Worm (Caenorhabditis elegans) whole organism, L4 larva: Measurements from ENCODE around the gene spp-5.
A peak's percentile ranks its signal among the peaks of the same experiment; 100 is the strongest.

Experiments used
- F10B5.3 ChIP-seq: sonication (generic microtip); optimal IDR thresholded peaks from 2 replicates; lab custom pipeline; 2016; ENCODE audit warnings: mild to moderate bottlenecking, missing genetic modification characterization, missing compliant biosample characterization
- F26F4.8 ChIP-seq: fragments of 200-800 bp; sonication (Bioruptor generic); conservative IDR thresholded peaks from 2 replicates; pipeline ENCODE4 v1.3.6; 2022; ENCODE audit warnings: missing genetic modification characterization, missing compliant biosample characterization
- F49E8.2 ChIP-seq: sonication (generic microtip); optimal IDR thresholded peaks from 2 replicates; lab custom pipeline; 2016; ENCODE audit warnings: missing compliant biosample characterization, mild to moderate bottlenecking, missing genetic modification characterization, borderline replicate concordance
- T20F7.1 ChIP-seq: fragments of 200-800 bp; sonication (Bioruptor generic); optimal IDR thresholded peaks from 2 replicates; lab custom pipeline; 2018; ENCODE audit warnings: mild to moderate bottlenecking, missing genetic modification characterization, missing compliant biosample characterization
- T26A8.4 ChIP-seq: fragments of 200-800 bp; sonication (Bioruptor generic); IDR thresholded peaks from 2 replicates; pipeline ENCODE4 v1.3.6; 2022; ENCODE audit warnings: missing genetic modification characterization, missing compliant biosample characterization
- Y105C5A.15 ChIP-seq: fragments of 200-800 bp; sonication (Bioruptor generic); IDR thresholded peaks from 2 replicates; pipeline ENCODE4 v1.3.6; 2022; ENCODE audit warnings: missing genetic modification characterization, missing compliant biosample characterization
- Y48G9A.11 ChIP-seq: fragments of 200-800 bp; sonication (Bioruptor generic); IDR thresholded peaks from 2 replicates; pipeline ENCODE4 v1.3.6; 2022; ENCODE audit warnings: missing genetic modification reagents, missing genetic modification characterization, missing compliant biosample characterization
- ZK337.2 ChIP-seq: fragments of 200-800 bp; sonication (Bioruptor generic); IDR thresholded peaks from 2 replicates; pipeline ENCODE4 v1.3.6; 2022; ENCODE audit warnings: missing genetic modification reagents, missing genetic modification characterization, missing compliant biosample characterization
- ZK546.5 ChIP-seq, 2 experiments: sonication (generic microtip); optimal IDR thresholded peaks; 2 replicates each; lab custom pipeline; 2017; ENCODE audit warnings: missing biosample characterization in 2 of 2, missing genetic modification characterization in 2 of 2
- aha-1 ChIP-seq: fragments of 150-350 bp; peaks from one replicate; lab custom pipeline; 2014; ENCODE audit warnings: missing biosample characterization, missing genetic modification characterization
- arid-1 ChIP-seq: fragments of 200-800 bp; sonication (Bioruptor generic); conservative IDR thresholded peaks from 2 replicates; pipeline ENCODE4 v1.3.6; 2022; ENCODE audit warnings: missing genetic modification reagents, missing genetic modification characterization, missing compliant biosample characterization
- ceh-82 ChIP-seq: sonication (generic microtip); optimal IDR thresholded peaks from 2 replicates; lab custom pipeline; 2017; ENCODE audit warnings: missing biosample characterization, missing genetic modification characterization
- ces-1 ChIP-seq: fragments of 150-350 bp; sonication (generic microtip); optimal IDR thresholded peaks from 4 replicates; lab custom pipeline; 2014; ENCODE audit warnings: missing biosample characterization, missing genetic modification reagents, missing genetic modification characterization
- ctbp-1 ChIP-seq: fragments of 200-800 bp; sonication (Bioruptor generic); IDR thresholded peaks from 2 replicates; pipeline ENCODE4 v1.3.6; 2022; ENCODE audit warnings: missing genetic modification reagents, missing genetic modification characterization, missing compliant biosample characterization
- daf-16 ChIP-seq, 3 experiments: sonication (generic microtip); optimal IDR thresholded peaks; 2 replicates each; lab custom pipeline; 2016 to 2017; ENCODE audit warnings: missing genetic modification characterization in 3 of 3, missing genetic modification reagents in 3 of 3, mild to moderate bottlenecking in 2 of 3, missing compliant biosample characterization in 2 of 3, missing biosample characterization in 1 of 3, moderate library complexity in 1 of 3
- dmd-6 ChIP-seq: fragments of 200-800 bp; sonication (Bioruptor generic); IDR thresholded peaks from 2 replicates; pipeline ENCODE4 v1.3.6; 2022; ENCODE audit warnings: missing genetic modification reagents, missing genetic modification characterization, missing compliant biosample characterization
- dmd-8 ChIP-seq: fragments of 200-800 bp; sonication (Bioruptor generic); IDR thresholded peaks from 2 replicates; pipeline ENCODE4 v1.3.6; 2022; ENCODE audit warnings: missing genetic modification characterization, missing compliant biosample characterization
- dmd-9 ChIP-seq: fragments of 200-800 bp; sonication (Bioruptor generic); IDR thresholded peaks from 2 replicates; pipeline ENCODE4 v1.3.6; 2022; ENCODE audit warnings: missing genetic modification reagents, missing genetic modification characterization, missing compliant biosample characterization
- dpl-1 ChIP-seq: fragments of 150-350 bp; optimal IDR thresholded peaks from 2 replicates; lab custom pipeline; 2014; ENCODE audit warnings: missing biosample characterization, missing genetic modification reagents, missing genetic modification characterization
- duxl-1 ChIP-seq: sonication (generic microtip); optimal IDR thresholded peaks from 2 replicates; lab custom pipeline; 2016; ENCODE audit warnings: mild to moderate bottlenecking, missing genetic modification characterization, moderate library complexity, missing compliant biosample characterization; ENCODE audit not compliant: poor library complexity
- dve-1 ChIP-seq: sonication (generic microtip); optimal IDR thresholded peaks from 2 replicates; lab custom pipeline; 2017; ENCODE audit warnings: antibody characterized with exemption, mild to moderate bottlenecking, missing genetic modification characterization, missing compliant biosample characterization; ENCODE audit not compliant: insufficient read depth
- egl-43 ChIP-seq: fragments of 200-800 bp; sonication (Bioruptor generic); IDR thresholded peaks from 2 replicates; pipeline ENCODE4 v1.3.6; 2022; ENCODE audit warnings: missing genetic modification reagents, missing genetic modification characterization, missing compliant biosample characterization
- fos-1 ChIP-seq: fragments of 150-350 bp; optimal IDR thresholded peaks from 2 replicates; lab custom pipeline; 2014; ENCODE audit warnings: missing biosample characterization, missing genetic modification characterization
- hif-1 ChIP-seq, 2 experiments: sonication (generic microtip); optimal IDR thresholded peaks; 2 replicates each; lab custom pipeline; 2016 to 2017; ENCODE audit warnings: missing compliant biosample characterization in 2 of 2, missing genetic modification characterization in 2 of 2, missing genetic modification reagents in 2 of 2, missing genotype in 2 of 2, mild to moderate bottlenecking in 1 of 2
- hlh-11 ChIP-seq: fragments of 200-800 bp; sonication (Bioruptor generic); optimal IDR thresholded peaks from 2 replicates; lab custom pipeline; 2018; ENCODE audit warnings: mild to moderate bottlenecking, missing genetic modification characterization, missing compliant biosample characterization
- hlh-30 ChIP-seq: sonication (generic microtip); optimal IDR thresholded peaks from 2 replicates; lab custom pipeline; 2017; ENCODE audit warnings: antibody characterized with exemption, mild to moderate bottlenecking, missing genetic modification characterization, missing compliant biosample characterization; ENCODE audit not compliant: insufficient read depth
- jun-1 ChIP-seq: fragments of 150-350 bp; optimal IDR thresholded peaks from 2 replicates; lab custom pipeline; 2014; ENCODE audit warnings: missing biosample characterization, missing genetic modification reagents, missing genetic modification characterization
- lin-1 ChIP-seq: fragments of 200-800 bp; sonication (Bioruptor generic); IDR thresholded peaks from 2 replicates; pipeline ENCODE4 v1.3.6; 2022; ENCODE audit warnings: missing genetic modification reagents, missing genetic modification characterization, missing compliant biosample characterization
- lin-29 ChIP-seq: fragments of 200-800 bp; sonication (Bioruptor generic); IDR thresholded peaks from 2 replicates; pipeline ENCODE4 v1.3.6; 2022; ENCODE audit warnings: missing genetic modification reagents, missing genetic modification characterization, missing compliant biosample characterization
- lsy-2 ChIP-seq, 2 experiments: fragments of 150-350 bp in 1 of 2; sonication (generic microtip) in 1 of 2; optimal IDR thresholded peaks; 2 replicates each; lab custom pipeline; 2014 to 2017; ENCODE audit warnings: missing biosample characterization in 2 of 2, missing genetic modification characterization in 2 of 2
- madf-9 ChIP-seq: fragments of 200-800 bp; sonication (Bioruptor generic); conservative IDR thresholded peaks from 2 replicates; pipeline ENCODE4 v1.3.6; 2022; ENCODE audit warnings: missing genetic modification reagents, missing genetic modification characterization, missing compliant biosample characterization
- mdl-1 ChIP-seq, 2 experiments: fragments of 150-350 bp in 1 of 2; sonication (generic microtip) in 1 of 2; optimal IDR thresholded peaks; 2 replicates each; lab custom pipeline; 2014 to 2017; ENCODE audit warnings: missing biosample characterization in 2 of 2, missing genetic modification characterization in 2 of 2
- mes-2 ChIP-seq: sonication (generic microtip); optimal IDR thresholded peaks from 2 replicates; lab custom pipeline; 2016; ENCODE audit warnings: missing genotype, mild to moderate bottlenecking, missing genetic modification characterization, missing compliant biosample characterization; ENCODE audit not compliant: poor library complexity, severe bottlenecking
- mxl-3 ChIP-seq: fragments of 200-800 bp; sonication (Bioruptor generic); optimal IDR thresholded peaks from 2 replicates; lab custom pipeline; 2018; ENCODE audit warnings: mild to moderate bottlenecking, missing genetic modification characterization, missing compliant biosample characterization
- nhr-10 ChIP-seq: fragments of 150-350 bp; optimal IDR thresholded peaks from 2 replicates; lab custom pipeline; 2014; ENCODE audit warnings: missing biosample characterization, missing genetic modification characterization
- nhr-102 ChIP-seq: sonication (generic microtip); optimal IDR thresholded peaks from 2 replicates; lab custom pipeline; 2016; ENCODE audit warnings: mild to moderate bottlenecking, missing genetic modification characterization, moderate library complexity, missing compliant biosample characterization
- nhr-25 ChIP-seq: sonication (generic microtip); optimal IDR thresholded peaks from 2 replicates; lab custom pipeline; 2017; ENCODE audit warnings: missing genetic modification characterization, mild to moderate bottlenecking, missing compliant biosample characterization, antibody characterized with exemption, moderate library complexity, borderline replicate concordance; ENCODE audit not compliant: insufficient read depth
- nhr-41 ChIP-seq: fragments of 200-800 bp; sonication (Bioruptor generic); IDR thresholded peaks from 2 replicates; pipeline ENCODE4 v1.3.6; 2022; ENCODE audit warnings: missing genetic modification reagents, missing genetic modification characterization, missing compliant biosample characterization
- nhr-42 ChIP-seq: fragments of 200-800 bp; sonication (Bioruptor generic); IDR thresholded peaks from 2 replicates; pipeline ENCODE4 v1.3.6; 2022; ENCODE audit warnings: missing genetic modification characterization, missing compliant biosample characterization
- nhr-48 ChIP-seq: sonication (generic microtip); optimal IDR thresholded peaks from 2 replicates; lab custom pipeline; 2016; ENCODE audit warnings: mild to moderate bottlenecking, missing genetic modification characterization, missing compliant biosample characterization
- nhr-76 ChIP-seq: fragments of 150-350 bp; optimal IDR thresholded peaks from 2 replicates; lab custom pipeline; 2014; ENCODE audit warnings: missing biosample characterization, missing genetic modification characterization
- nhr-77 ChIP-seq: fragments of 150-350 bp; optimal IDR thresholded peaks from 2 replicates; lab custom pipeline; 2014; ENCODE audit warnings: missing biosample characterization, missing genetic modification characterization
- php-3 ChIP-seq: fragments of 200-800 bp; sonication (Bioruptor generic); IDR thresholded peaks from 2 replicates; pipeline ENCODE4 v1.3.6; 2022; ENCODE audit warnings: missing genetic modification reagents, missing genetic modification characterization, missing compliant biosample characterization
- tra-1 ChIP-seq: fragments of 200-800 bp; sonication (Bioruptor generic); IDR thresholded peaks from 2 replicates; pipeline ENCODE4 v1.3.6; 2022; ENCODE audit warnings: missing genetic modification reagents, missing genetic modification characterization, missing compliant biosample characterization
- unc-39 ChIP-seq: sonication (generic microtip); optimal IDR thresholded peaks from 2 replicates; lab custom pipeline; 2017; ENCODE audit warnings: missing biosample characterization, missing genetic modification characterization
- unc-62 ChIP-seq, 3 experiments: fragments of 150-350 bp in 1 of 3; sonication (generic microtip); optimal IDR thresholded peaks in 2 of 3; peaks in 1 of 3; 1 replicate in 1 of 3; 2 replicates in 2 of 3; lab custom pipeline; 2014 to 2017; ENCODE audit warnings: missing biosample characterization in 3 of 3, missing genetic modification characterization in 3 of 3, missing genetic modification reagents in 3 of 3, missing genotype in 1 of 3
- vab-7 ChIP-seq: fragments of 200-800 bp; sonication (Bioruptor generic); IDR thresholded peaks from 2 replicates; pipeline ENCODE4 v1.3.6; 2022; ENCODE audit warnings: missing genetic modification reagents, missing genetic modification characterization, missing compliant biosample characterization
- ztf-7 ChIP-seq: fragments of 150-350 bp; optimal IDR thresholded peaks from 2 replicates; lab custom pipeline; 2014; ENCODE audit warnings: missing biosample characterization, missing genetic modification characterization

The spp-5 gene

DNA sequence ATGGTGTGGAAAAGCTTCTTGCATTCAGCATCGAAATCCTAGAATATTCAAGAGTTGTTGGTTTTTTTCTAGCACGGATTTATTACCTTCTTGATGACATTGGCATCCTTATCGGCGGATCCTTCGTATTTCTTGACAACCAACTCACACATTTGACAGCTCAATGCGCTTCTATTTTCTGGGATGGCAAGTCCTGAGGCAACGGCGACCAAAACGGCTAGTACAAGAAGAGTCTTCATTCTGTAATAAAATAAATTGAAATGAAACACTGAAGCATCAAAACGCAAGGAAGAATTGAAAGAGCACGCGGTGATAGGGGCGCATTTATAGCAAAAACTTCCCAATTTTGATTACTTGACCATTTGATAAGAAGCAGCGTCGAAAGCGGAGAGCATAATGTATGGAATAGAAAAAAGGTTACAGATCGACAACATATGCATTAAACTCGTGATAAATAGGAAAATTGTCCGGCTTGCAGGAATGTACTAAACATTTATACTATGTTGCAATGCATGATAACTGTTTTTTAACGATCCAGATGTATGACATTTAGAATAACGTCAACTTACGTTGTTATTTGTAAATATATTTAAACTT, at the start of gene spp-5:
TSS of gene spp-5 (minus strand) at position 240 of the 597 bp plus-strand sequence.
- TF ChIP-seq hlh-11 (peak; percentile 86), madf-9 (GFP tag; lab: Robert Waterston, UW) (no peak), vab-7 (GFP tag; lab: Robert Waterston, UW) (no peak), nhr-10 (tag; lab: Kevin White, UChicago) (peak; percentile 12), mdl-1 (tag; optimal IDR thresholded peaks at IDR 0.05; lab: Kevin White, UChicago) (peak in 1 of 2 experiments; percentile 67), unc-62 (GFP tag; optimal IDR thresholded peaks at IDR 0.05 in 1 of 2; lab: Kevin White, UChicago) (peak in 1 of 2 experiments; percentile 62), unc-62 (tag; optimal IDR thresholded peaks at IDR 0.05; lab: Kevin White, UChicago) (no peak), F26F4.8 (GFP tag; lab: Robert Waterston, UW) (no peak), dmd-8 (GFP tag; lab: Robert Waterston, UW) (no peak), aha-1 (tag; lab: Kevin White, UChicago) (peak; percentile 89), Y105C5A.15 (GFP tag; lab: Robert Waterston, UW) (no peak), dpl-1 (GFP tag; lab: Kevin White, UChicago) (no peak), egl-43 (GFP tag; lab: Robert Waterston, UW) (no peak), lin-1 (0 out of 2 replicates have a peak, but pooled peaks have one; percentile 12), lin-29 (GFP tag; lab: Robert Waterston, UW) (no peak), mxl-3 (GFP tag; lab: Kevin White, UChicago) (peak; percentile 77), nhr-102 (tag; lab: Kevin White, UChicago) (peak; percentile 39), ztf-7 (tag; lab: Kevin White, UChicago) (no peak), nhr-42 (no peak), fos-1 (no peak), F49E8.2 (tag; lab: Kevin White, UChicago) (no peak), tra-1 (GFP tag; lab: Robert Waterston, UW) (peak; percentile 83), nhr-41 (no peak), ces-1 (GFP tag; lab: Kevin White, UChicago) (no peak), lsy-2 (tag; optimal IDR thresholded peaks at IDR 0.05; lab: Kevin White, UChicago) (no peak), hif-1 (tag; optimal IDR thresholded peaks at IDR 0.05; lab: Kevin White, UChicago) (no peak), ctbp-1 (GFP tag; lab: Robert Waterston, UW) (no peak), dmd-9 (GFP tag; lab: Robert Waterston, UW) (no peak), nhr-76 (tag; lab: Kevin White, UChicago) (no peak), nhr-77 (tag; lab: Kevin White, UChicago) (peak; percentile 92), mes-2 (tag; lab: Kevin White, UChicago) (peak; percentile 32), T20F7.1 (GFP tag; lab: Kevin White, UChicago) (peak; percentile 55), T26A8.4 (GFP tag; lab: Robert Waterston, UW) (0 out of 2 replicates have a peak, but pooled peaks have one; percentile 9), jun-1 (tag; lab: Kevin White, UChicago) (no peak), Y48G9A.11 (GFP tag; lab: Robert Waterston, UW) (no peak), dmd-6 (GFP tag; lab: Robert Waterston, UW) (peak; percentile 90), nhr-48 (tag; lab: Kevin White, UChicago) (peak; percentile 23), arid-1 (GFP tag; lab: Robert Waterston, UW) (no peak), ZK337.2 (GFP tag; lab: Robert Waterston, UW) (no peak), ceh-82 (tag; lab: Kevin White, UChicago) (no peak), F10B5.3 (no peak), ZK546.5 (tag; optimal IDR thresholded peaks at IDR 0.05; lab: Kevin White, UChicago) (no peak), nhr-25 (tag; lab: Kevin White, UChicago) (no peak), php-3 (peak; percentile 90), duxl-1 (tag; lab: Kevin White, UChicago) (no peak), unc-39 (tag; lab: Kevin White, UChicago) (no peak), daf-16 (GFP tag; optimal IDR thresholded peaks at IDR 0.05; lab: Kevin White, UChicago) (no peak), daf-16 (tag; optimal IDR thresholded peaks at IDR 0.05; lab: Kevin White, UChicago) (peak; percentile 95), hlh-30 (tag; lab: Kevin White, UChicago) (peak; percentile 53), dve-1 (peak; percentile 76)
